Fruit fly (Drosophila melanogaster): ENCODE measurements around the gene CG3726.

- TF ChIP-seq Gug (GFP tag; IDR thresholded peaks at IDR 0.05) (no peak), Eip93F (GFP tag; optimal IDR thresholded peaks at IDR 0.05) (no peak)
Observed at dm6 chrX:5917310-5917988, 552 bp downstream of the CG3726 start.

All from whole organism, prepupa.